Fruit fly (Drosophila melanogaster): Measurements from ENCODE around the gene CG31528.

Gene CG31528

dm6 chr3R:4397403-4398079 is 18.7 kb upstream of the CG31528 start, which contains the start of gene CG9855 (continued):
- TF ChIP-seq Atf6 (GFP tag; IDR thresholded peaks at IDR 0.05) (no peak), CG17802 (tag; optimal IDR thresholded peaks at IDR 0.05) (no peak), esg (GFP tag; conservative IDR thresholded peaks at IDR 0.05) (no peak), CG8388 (GFP tag; optimal IDR thresholded peaks at IDR 0.05) (no peak), tgo (GFP tag; IDR thresholded peaks at IDR 0.05) (no peak), eve (GFP tag; optimal IDR thresholded peaks at IDR 0.05) (no peak), Hr78 (GFP tag; optimal IDR thresholded peaks at IDR 0.05) (no peak), Spps (tag; optimal IDR thresholded peaks at IDR 0.05) (no peak), Kr (GFP tag; optimal IDR thresholded peaks at IDR 0.05) (no peak), nom (GFP tag; optimal IDR thresholded peaks at IDR 0.05) (no peak), CG13775 (GFP tag; optimal IDR thresholded peaks at IDR 0.05) (no peak), CG8281 (tag; optimal IDR thresholded peaks at IDR 0.05) (no peak), hth (optimal IDR thresholded peaks at IDR 0.05) (no peak), C15 (GFP tag; IDR thresholded peaks at IDR 0.05) (no peak), chm (GFP tag; IDR thresholded peaks at IDR 0.05) (no peak), CG34422 (GFP tag; IDR thresholded peaks at IDR 0.05) (no peak), CG13424 (tag; optimal IDR thresholded peaks at IDR 0.05) (no peak), Vsx1 (GFP tag; optimal IDR thresholded peaks at IDR 0.05) (no peak), Chrac-16 (GFP tag; optimal IDR thresholded peaks at IDR 0.05) (no peak), Blimp-1 (GFP tag; optimal IDR thresholded peaks at IDR 0.05) (peak; percentile 34), CG12391 (tag; optimal IDR thresholded peaks at IDR 0.05) (no peak), CG31365 (tag; optimal IDR thresholded peaks at IDR 0.05) (no peak), CG11085 (GFP tag; IDR thresholded peaks at IDR 0.05) (no peak), CG18262 (tag; optimal IDR thresholded peaks at IDR 0.05) (no peak), CG34376 (GFP tag; optimal IDR thresholded peaks at IDR 0.05) (no peak), YL-1 (GFP tag; optimal IDR thresholded peaks at IDR 0.05) (peak; percentile 79), Hmx (GFP tag; optimal IDR thresholded peaks at IDR 0.05) (no peak), Usf (GFP tag; optimal IDR thresholded peaks at IDR 0.05) (no peak), CG1647 (GFP tag; optimal IDR thresholded peaks at IDR 0.05) (no peak), bowl (GFP tag; IDR thresholded peaks at IDR 0.05) (no peak), Hand (GFP tag; optimal IDR thresholded peaks at IDR 0.05) (no peak), knrl (GFP tag; IDR thresholded peaks at IDR 0.05; ENCODE audit: partially characterized antibody) (0 out of 3 replicates have a peak, but pooled peaks have one; percentile 11), CG8924 (tag; optimal IDR thresholded peaks at IDR 0.05) (peak; percentile 39), chn (GFP tag; optimal IDR thresholded peaks at IDR 0.05) (no peak), CG6854 (GFP tag; optimal IDR thresholded peaks at IDR 0.05) (no peak), Poxn (GFP tag; IDR thresholded peaks at IDR 0.05) (no peak), Gug (GFP tag; IDR thresholded peaks at IDR 0.05) (no peak), pnt (GFP tag; optimal IDR thresholded peaks at IDR 0.05) (no peak), scrt (GFP tag; optimal IDR thresholded peaks at IDR 0.05) (no peak), CG13624 (GFP tag; optimal IDR thresholded peaks at IDR 0.05) (no peak), Antp (GFP tag; optimal IDR thresholded peaks at IDR 0.05) (no peak), CG4707 (GFP tag; optimal IDR thresholded peaks at IDR 0.05) (no peak), CG30020 (tag; optimal IDR thresholded peaks at IDR 0.05) (peak; percentile 84), unpg (GFP tag; optimal IDR thresholded peaks at IDR 0.05) (no peak), CG8765 (GFP tag; IDR thresholded peaks at IDR 0.05) (no peak), Tbp (GFP tag; optimal IDR thresholded peaks at IDR 0.05) (no peak), ken (GFP tag; IDR thresholded peaks at IDR 0.05) (no peak), jumu (GFP tag; optimal IDR thresholded peaks at IDR 0.05) (no peak), hkb (optimal IDR thresholded peaks at IDR 0.05) (no peak), hkb (GFP tag; IDR thresholded peaks at IDR 0.05) (no peak), sna (GFP tag; IDR thresholded peaks at IDR 0.05; ENCODE audit: partially characterized antibody) (no peak)
